Fruit fly (Drosophila melanogaster) whole organism, embryonic: ENCODE measurements around the gene CG14657.

Source experiments
- CG13624 ChIP-seq: fragments of 200-800 bp; sonication (Bioruptor generic); optimal IDR thresholded peaks from 2 replicates; lab custom pipeline; 2016; ENCODE audit warnings: missing biosample characterization, missing genetic modification characterization
- amos ChIP-seq: fragments of 200-800 bp; sonication (Bioruptor generic); IDR thresholded peaks from 2 replicates; pipeline ENCODE4 v1.3.6; 2022; ENCODE audit warnings: missing biosample characterization, missing genetic modification characterization; ENCODE audit not compliant: partially characterized antibody

DNA sequence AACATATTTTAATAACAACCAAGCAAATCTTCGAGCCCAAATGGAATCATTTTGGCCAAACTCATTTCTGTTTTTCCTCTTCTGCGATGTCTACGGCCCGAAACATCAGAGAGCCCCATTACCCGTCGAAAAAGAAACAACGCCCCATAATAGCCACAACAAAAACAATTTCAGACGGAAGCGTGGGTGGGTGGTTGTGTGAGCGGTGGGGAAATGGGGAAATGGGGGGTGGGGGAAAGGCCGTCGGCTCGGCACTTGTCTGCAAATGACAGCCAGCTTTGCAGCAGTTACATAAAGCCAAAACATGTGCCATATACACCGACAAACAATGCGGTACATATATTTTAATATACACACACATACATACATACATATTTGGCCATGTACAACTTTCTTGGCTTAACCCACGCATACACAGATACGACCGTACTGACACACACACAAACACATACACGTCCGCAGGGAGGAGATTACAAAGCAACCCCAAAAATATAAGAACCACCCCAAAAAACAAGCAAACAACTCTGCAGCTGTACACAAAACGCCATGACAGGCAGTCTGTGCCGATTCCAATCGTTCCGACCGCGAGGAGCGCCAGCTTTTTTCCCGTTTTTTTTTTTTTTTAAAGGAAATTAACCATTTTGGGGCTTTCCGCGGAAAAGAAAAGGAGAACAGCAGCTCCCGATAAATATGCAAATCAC lies 43.8 kb upstream of the CG14657 start:
- TF ChIP-seq amos (GFP tag; lab: Robert Waterston, UW) (no peak), CG13624 (GFP tag; lab: Kevin White, UChicago) (no peak)
